Worm (Caenorhabditis elegans): ENCODE measurements around the gene F43C9.1.
A peak's percentile ranks its signal among the peaks of the same experiment; 100 is the strongest.

ce11 chrX:4800892-4801291, 7.8 kb downstream of the F43C9.1 start:
- TF ChIP-seq fkh-10 (GFP tag; optimal IDR thresholded peaks at IDR 0.05) (no peak), pha-4 (tag; optimal IDR thresholded peaks at IDR 0.05) (no peak), ets-4 (tag; optimal IDR thresholded peaks at IDR 0.05) (no peak), ahr-1 (tag; optimal IDR thresholded peaks at IDR 0.05) (no peak), hlh-8 (tag; optimal IDR thresholded peaks at IDR 0.05) (no peak), che-1 (tag; optimal IDR thresholded peaks at IDR 0.05) (no peak), nhr-11 (tag; optimal IDR thresholded peaks at IDR 0.05) (no peak), ceh-9 (tag; optimal IDR thresholded peaks at IDR 0.05) (no peak), elt-2 (tag; optimal IDR thresholded peaks at IDR 0.05) (peak; percentile 35)

All from whole organism, late embryonic.